Worm (Caenorhabditis elegans): ENCODE results near the gene irld-8.

The irld-8 gene

DNA sequence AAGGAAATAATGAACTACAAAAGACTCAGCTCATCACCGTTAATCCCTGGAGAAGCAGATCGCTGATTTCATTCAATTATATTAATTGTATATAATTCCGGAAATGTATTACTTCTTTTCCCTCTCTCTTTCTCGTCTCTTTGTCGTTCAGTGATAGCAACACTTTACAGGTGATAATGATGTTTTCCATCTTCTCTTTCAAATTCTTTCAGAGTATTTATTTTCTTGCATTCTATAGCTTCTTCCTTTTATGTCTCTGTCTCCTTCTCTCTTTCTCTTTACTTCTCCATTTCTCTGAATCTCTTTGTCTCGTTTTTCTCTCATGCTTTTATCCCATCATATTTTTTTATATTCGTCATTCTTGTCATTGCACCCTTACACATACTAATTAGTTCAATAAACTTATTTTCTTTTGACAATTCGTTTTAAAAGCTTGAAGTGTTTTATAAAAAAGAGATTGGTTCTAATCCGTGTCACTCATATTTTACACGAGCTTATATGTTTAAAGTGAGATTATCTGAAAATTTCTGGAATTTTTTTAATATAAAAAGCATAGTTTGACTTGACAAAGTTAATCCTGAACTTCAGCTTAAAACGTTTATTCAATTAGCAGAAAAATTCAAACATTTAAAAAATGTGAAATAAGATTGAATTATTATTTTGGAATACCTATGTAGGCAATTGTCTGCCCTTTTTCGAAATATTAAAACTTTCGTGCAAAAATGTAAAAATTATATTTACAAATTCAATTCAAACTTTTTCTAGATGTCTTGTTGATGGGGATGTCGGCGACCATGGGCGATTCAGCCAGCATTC lies 27.4 kb downstream of the irld-8 start, which contains the start of gene pmk-2:
pmk-2 (plus strand) TSS at position 766 of the 816 bp plus-strand sequence.
- peak; percentile 46 for TF ChIP-seq unc-55 (GFP tag; optimal IDR thresholded peaks at IDR 0.05)
- TF ChIP-seq fos-1 (tag; optimal IDR thresholded peaks at IDR 0.05), result peak; percentile 54
- no peak for TF ChIP-seq ceh-16 (tag; optimal IDR thresholded peaks at IDR 0.05)
- TF ChIP-seq C34F6.9 (tag; optimal IDR thresholded peaks at IDR 0.05), result peak; percentile 67
- peak; percentile 24 for TF ChIP-seq lin-13 (GFP tag; optimal IDR thresholded peaks at IDR 0.05)
- TF ChIP-seq crh-2 (tag; optimal IDR thresholded peaks at IDR 0.05), result peak; percentile 52
- peak; percentile 4 for TF ChIP-seq snpc-4 (tag; optimal IDR thresholded peaks at IDR 0.05)
- TF ChIP-seq dmd-4 (tag; optimal IDR thresholded peaks at IDR 0.05), result peak; percentile 47
- no peak for TF ChIP-seq gmeb-1 (tag; optimal IDR thresholded peaks at IDR 0.05)
- no peak for TF ChIP-seq nhr-6 (tag; optimal IDR thresholded peaks at IDR 0.05)
- no peak for TF ChIP-seq lin-11 (tag; optimal IDR thresholded peaks at IDR 0.05)
- TF ChIP-seq lsy-2 (tag; optimal IDR thresholded peaks at IDR 0.05), result peak in 1 of 2 experiments; percentile 54
- TF ChIP-seq nhr-11 (tag; optimal IDR thresholded peaks at IDR 0.05), result no peak
- no peak for TF ChIP-seq blmp-1 (tag; optimal IDR thresholded peaks at IDR 0.05; ENCODE audit: insufficient read depth)

- peak; percentile 66 for TF ChIP-seq unc-55 (GFP tag; optimal IDR thresholded peaks at IDR 0.05)
- TF ChIP-seq nhr-129 (tag; optimal IDR thresholded peaks at IDR 0.05), result no peak
Measured at ce11 chrIV:8144341-8144740, 28.8 kb downstream of the irld-8 start.

DNA sequence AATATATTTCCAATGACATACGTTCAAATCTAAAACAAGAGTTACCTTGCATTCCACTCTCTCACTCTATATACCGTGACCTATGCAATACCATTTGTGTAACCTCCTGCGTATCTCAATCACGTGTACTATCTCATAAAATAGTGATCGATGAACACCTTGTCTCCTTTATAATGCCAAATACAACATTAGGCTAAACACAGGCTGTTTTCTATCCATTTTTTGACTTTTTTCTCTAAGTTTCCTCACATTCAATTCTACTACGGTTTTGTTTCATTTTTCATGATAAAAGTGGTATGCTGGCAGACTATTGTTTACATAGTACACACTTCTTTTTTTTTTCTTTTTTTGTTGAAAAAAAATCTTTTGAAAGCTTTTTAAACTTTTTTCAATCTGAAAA lies 30.7 kb downstream of the irld-8 start:
- TF ChIP-seq crh-2 (tag; optimal IDR thresholded peaks at IDR 0.05) (peak; percentile 53), blmp-1 (tag; optimal IDR thresholded peaks at IDR 0.05; ENCODE audit: insufficient read depth) (no peak), fos-1 (tag; optimal IDR thresholded peaks at IDR 0.05) (peak; percentile 19), nhr-129 (tag; optimal IDR thresholded peaks at IDR 0.05) (peak; percentile 42), lsy-2 (tag; optimal IDR thresholded peaks at IDR 0.05) (peak in 1 of 2 experiments; percentile 11), ztf-1 (GFP tag; conservative IDR thresholded peaks at IDR 0.05) (no peak), nhr-25 (tag; optimal IDR thresholded peaks at IDR 0.05) (peak; percentile 86), ztf-4 (tag; optimal IDR thresholded peaks at IDR 0.05) (no peak), R02D3.7 (tag; optimal IDR thresholded peaks at IDR 0.05) (no peak), sma-9 (GFP tag; optimal IDR thresholded peaks at IDR 0.05) (peak; percentile 47), sma-9 (tag; optimal IDR thresholded peaks at IDR 0.05) (no peak), nhr-21 (tag; optimal IDR thresholded peaks at IDR 0.05) (peak; percentile 31), C34F6.9 (tag; optimal IDR thresholded peaks at IDR 0.05) (peak; percentile 44), ztf-11 (tag; optimal IDR thresholded peaks at IDR 0.05) (no peak), unc-39 (tag; optimal IDR thresholded peaks at IDR 0.05) (no peak), gmeb-1 (tag; optimal IDR thresholded peaks at IDR 0.05) (peak; percentile 29), F13H6.1 (tag; optimal IDR thresholded peaks at IDR 0.05) (peak; percentile 28), lin-11 (tag; optimal IDR thresholded peaks at IDR 0.05) (no peak), mdl-1 (tag; optimal IDR thresholded peaks at IDR 0.05) (peak; percentile 60 to 69)

- TF ChIP-seq zag-1 (tag; optimal IDR thresholded peaks at IDR 0.05) (no peak), ztf-11 (tag; optimal IDR thresholded peaks at IDR 0.05) (no peak), alr-1 (tag; optimal IDR thresholded peaks at IDR 0.05) (no peak), unc-55 (GFP tag; optimal IDR thresholded peaks at IDR 0.05) (no peak), lsy-2 (tag; optimal IDR thresholded peaks at IDR 0.05) (no peak), nhr-25 (tag; optimal IDR thresholded peaks at IDR 0.05) (no peak), snpc-4 (tag; optimal IDR thresholded peaks at IDR 0.05) (no peak), R02D3.7 (tag; optimal IDR thresholded peaks at IDR 0.05) (no peak)
Measured at ce11 chrIV:8148494-8148893, 32.9 kb downstream of the irld-8 start, which contains the start of gene pmk-1. Gene pmk-1 (plus strand): TSS chrIV:8148794.

DNA sequence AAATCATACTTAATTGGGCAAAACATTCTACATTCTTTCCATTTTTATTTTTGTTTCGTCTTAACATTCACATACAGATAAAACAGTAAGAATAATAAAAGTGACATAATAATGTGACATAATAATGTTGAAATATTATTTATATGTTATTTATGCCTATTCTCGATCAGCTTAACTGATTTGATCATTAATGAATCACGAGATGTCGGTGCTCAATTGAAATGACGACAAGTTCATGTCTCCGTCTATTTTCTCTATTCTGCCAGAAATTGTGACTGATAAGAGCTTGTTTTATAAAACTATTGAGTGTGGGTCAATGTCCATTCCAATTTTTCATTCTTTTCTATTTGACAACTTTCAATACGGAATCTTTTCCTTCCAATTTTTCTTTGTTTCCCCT lies 36.2 kb downstream of the irld-8 start:
- peak; percentile 10 for TF ChIP-seq F13H6.1 (tag; optimal IDR thresholded peaks at IDR 0.05)
- peak; percentile 11 for TF ChIP-seq skn-1 (tag; optimal IDR thresholded peaks at IDR 0.05)
- peak; percentile 75 for TF ChIP-seq fos-1 (tag; optimal IDR thresholded peaks at IDR 0.05)
- TF ChIP-seq nhr-12 (tag; optimal IDR thresholded peaks at IDR 0.05), result no peak
- TF ChIP-seq lsy-2 (tag; optimal IDR thresholded peaks at IDR 0.05), result peak in 1 of 2 experiments; percentile 1
- TF ChIP-seq nhr-77 (tag; optimal IDR thresholded peaks at IDR 0.05), result no peak
- peak; percentile 65 for TF ChIP-seq sma-9 (GFP tag; optimal IDR thresholded peaks at IDR 0.05)
- no peak for TF ChIP-seq sma-9 (tag; optimal IDR thresholded peaks at IDR 0.05)
- TF ChIP-seq C34F6.9 (tag; optimal IDR thresholded peaks at IDR 0.05), result no peak
- TF ChIP-seq snpc-4 (tag; optimal IDR thresholded peaks at IDR 0.05), result no peak
- TF ChIP-seq nhr-21 (tag; optimal IDR thresholded peaks at IDR 0.05), result no peak
- TF ChIP-seq crh-2 (tag; optimal IDR thresholded peaks at IDR 0.05), result peak; percentile 64

Measured in whole organism, L2 larva.